Worm (Caenorhabditis elegans) whole organism, L1 larva: ENCODE data around the gene F25B3.5.
A peak's percentile ranks its signal among the peaks of the same experiment; 100 is the strongest.

ENCODE experiments used
- C34B4.2 ChIP-seq: sonication (generic microtip); optimal IDR thresholded peaks from 2 replicates; lab custom pipeline; 2017; ENCODE audit warnings: mild to moderate bottlenecking, missing genetic modification characterization, missing compliant biosample characterization
- F16B12.6 ChIP-seq: fragments of 150-350 bp; optimal IDR thresholded peaks from 2 replicates; lab custom pipeline; 2014; ENCODE audit warnings: missing biosample characterization, missing genetic modification characterization
- aha-1 ChIP-seq: fragments of 150-350 bp; optimal IDR thresholded peaks from 2 replicates; lab custom pipeline; 2014; ENCODE audit warnings: missing biosample characterization, missing genetic modification characterization
- alr-1 ChIP-seq: fragments of 200-800 bp; sonication (Bioruptor generic); optimal IDR thresholded peaks from 2 replicates; lab custom pipeline; 2018; ENCODE audit warnings: borderline replicate concordance, mild to moderate bottlenecking, missing genetic modification characterization, missing compliant biosample characterization
- ceh-8 ChIP-seq: fragments of 200-800 bp; sonication (Bioruptor generic); optimal IDR thresholded peaks from 2 replicates; lab custom pipeline; 2018; ENCODE audit warnings: mild to moderate bottlenecking, missing genetic modification characterization, moderate library complexity, missing compliant biosample characterization
- ceh-82 ChIP-seq, 3 experiments: fragments of 150-350 bp in 1 of 3; sonication (generic microtip) in 2 of 3; optimal IDR thresholded peaks; 2 replicates each; lab custom pipeline; 2014 to 2017; ENCODE audit warnings: missing biosample characterization in 3 of 3, missing genetic modification characterization in 3 of 3
- ceh-88 ChIP-seq: fragments of 200-800 bp; sonication (Bioruptor generic); IDR thresholded peaks from 2 replicates; pipeline ENCODE4 v1.3.6; 2022; ENCODE audit warnings: missing genetic modification characterization, missing compliant biosample characterization
- ceh-90 ChIP-seq: sonication (generic microtip); optimal IDR thresholded peaks from 2 replicates; lab custom pipeline; 2016; ENCODE audit warnings: missing genetic modification characterization, missing compliant biosample characterization
- ces-1 ChIP-seq: fragments of 150-350 bp; optimal IDR thresholded peaks from 2 replicates; lab custom pipeline; 2014; ENCODE audit warnings: missing biosample characterization, missing genetic modification reagents, missing genetic modification characterization
- dpl-1 ChIP-seq, 3 experiments: fragments of 150-350 bp in 2 of 3; sonication (generic microtip) in 1 of 3; optimal IDR thresholded peaks; 2 replicates each; lab custom pipeline; 2014 to 2017; ENCODE audit warnings: missing biosample characterization in 3 of 3, missing genetic modification characterization in 3 of 3, missing genetic modification reagents in 3 of 3
- dsc-1 ChIP-seq: sonication (generic microtip); optimal IDR thresholded peaks from 2 replicates; lab custom pipeline; 2016; ENCODE audit warnings: mild to moderate bottlenecking, missing genetic modification characterization, missing compliant biosample characterization
- egl-13 ChIP-seq: sonication (generic microtip); optimal IDR thresholded peaks from 2 replicates; lab custom pipeline; 2016; ENCODE audit warnings: missing genotype, missing genetic modification reagents, missing genetic modification characterization, missing compliant biosample characterization
- elt-3 ChIP-seq, 6 experiments: fragments of 150-350 bp in 1 of 6; sonication (generic microtip); optimal IDR thresholded peaks; 2 replicates each; lab custom pipeline; 2017 to 2018; ENCODE audit warnings: missing biosample characterization in 6 of 6, missing genetic modification characterization in 6 of 6, inconsistent platforms in 1 of 6
- ets-5 ChIP-seq: fragments of 200-800 bp; sonication (Bioruptor generic); IDR thresholded peaks from 2 replicates; pipeline ENCODE4 v1.3.6; 2022; ENCODE audit warnings: missing genetic modification characterization, missing compliant biosample characterization
- fkh-10 ChIP-seq: sonication (generic microtip); optimal IDR thresholded peaks from 2 replicates; lab custom pipeline; 2017; ENCODE audit warnings: missing biosample characterization, missing genetic modification reagents, missing genetic modification characterization
- fkh-4 ChIP-seq: sonication (generic microtip); optimal IDR thresholded peaks from 2 replicates; lab custom pipeline; 2016; ENCODE audit warnings: missing compliant biosample characterization, missing genetic modification characterization, borderline replicate concordance
- fos-1 ChIP-seq: fragments of 150-350 bp; optimal IDR thresholded peaks from 2 replicates; lab custom pipeline; 2014; ENCODE audit warnings: missing biosample characterization, missing genetic modification characterization
- hpl-2 ChIP-seq: fragments of 150-350 bp; optimal IDR thresholded peaks from 2 replicates; lab custom pipeline; 2014; ENCODE audit warnings: missing biosample characterization, missing genetic modification reagents, missing genetic modification characterization
- isw-1 ChIP-seq: fragments of 200-800 bp; sonication (Bioruptor generic); IDR thresholded peaks from 2 replicates; pipeline ENCODE4 v1.3.6; 2022; ENCODE audit warnings: missing genetic modification characterization, missing compliant biosample characterization
- lin-14 ChIP-seq: fragments of 200-800 bp; sonication (Bioruptor generic); optimal IDR thresholded peaks from 2 replicates; lab custom pipeline; 2018; ENCODE audit warnings: mild to moderate bottlenecking, missing genetic modification characterization, moderate library complexity, missing compliant biosample characterization
- lin-15B ChIP-seq: fragments of 150-350 bp; sonication (generic microtip); optimal IDR thresholded peaks from 3 replicates; lab custom pipeline; 2014; ENCODE audit warnings: missing biosample characterization, missing genetic modification characterization
- lin-35 ChIP-seq, 2 experiments: fragments of 150-350 bp; optimal IDR thresholded peaks; 2 replicates each; lab custom pipeline; 2014; ENCODE audit warnings: missing biosample characterization in 2 of 2, missing genetic modification characterization in 2 of 2, missing genetic modification reagents in 2 of 2
- lin-39 ChIP-seq: fragments of 150-350 bp; optimal IDR thresholded peaks from 2 replicates; lab custom pipeline; 2014; ENCODE audit warnings: missing biosample characterization, missing genetic modification reagents, missing genetic modification characterization
- lir-3 ChIP-seq: sonication (generic microtip); optimal IDR thresholded peaks from 2 replicates; lab custom pipeline; 2016; ENCODE audit warnings: mild to moderate bottlenecking, missing genetic modification characterization, moderate library complexity, missing compliant biosample characterization; ENCODE audit not compliant: poor library complexity
- mab-9 ChIP-seq: fragments of 200-800 bp; sonication (Bioruptor generic); IDR thresholded peaks from 2 replicates; pipeline ENCODE4 v1.3.6; 2022; ENCODE audit warnings: missing genetic modification reagents, missing genetic modification characterization, missing compliant biosample characterization
- mef-2 ChIP-seq: fragments of 150-350 bp; optimal IDR thresholded peaks from 2 replicates; lab custom pipeline; 2014; ENCODE audit warnings: missing biosample characterization, missing genetic modification characterization
- nhr-19 ChIP-seq: fragments of 200-800 bp; sonication (Bioruptor generic); conservative IDR thresholded peaks from 2 replicates; pipeline ENCODE4 v1.3.6; 2022; ENCODE audit warnings: missing genetic modification characterization, missing compliant biosample characterization
- nhr-20 ChIP-seq: sonication (generic microtip); optimal IDR thresholded peaks from 2 replicates; lab custom pipeline; 2016; ENCODE audit warnings: mild to moderate bottlenecking, missing genetic modification characterization, missing compliant biosample characterization
- nhr-237 ChIP-seq: fragments of 150-350 bp; optimal IDR thresholded peaks from 2 replicates; lab custom pipeline; 2014; ENCODE audit warnings: missing biosample characterization, missing genetic modification characterization
- nhr-47 ChIP-seq: sonication (generic microtip); optimal IDR thresholded peaks from 2 replicates; lab custom pipeline; 2016; ENCODE audit warnings: mild to moderate bottlenecking, missing genetic modification characterization, moderate library complexity, missing compliant biosample characterization
- nhr-84 ChIP-seq: sonication (generic microtip); optimal IDR thresholded peaks from 2 replicates; lab custom pipeline; 2017; ENCODE audit warnings: missing biosample characterization, missing genetic modification characterization
- nhr-85 ChIP-seq: sonication (generic microtip); peaks from one replicate; lab custom pipeline; 2016; ENCODE audit warnings: missing genetic modification characterization, inconsistent platforms, missing compliant biosample characterization
- nhr-90 ChIP-seq: sonication (generic microtip); optimal IDR thresholded peaks from 2 replicates; lab custom pipeline; 2016; ENCODE audit warnings: mild to moderate bottlenecking, missing genetic modification characterization, missing compliant biosample characterization; ENCODE audit not compliant: poor library complexity
- pax-3 ChIP-seq: fragments of 200-800 bp; sonication (Bioruptor generic); optimal IDR thresholded peaks from 2 replicates; lab custom pipeline; 2018; ENCODE audit warnings: mild to moderate bottlenecking, missing genetic modification characterization, moderate library complexity, missing compliant biosample characterization
- pqm-1 ChIP-seq: sonication (generic microtip); optimal IDR thresholded peaks from 3 replicates; lab custom pipeline; 2017; ENCODE audit warnings: missing biosample characterization, missing genetic modification characterization
- rnt-1 ChIP-seq: sonication (generic microtip); optimal IDR thresholded peaks from 2 replicates; lab custom pipeline; 2016; ENCODE audit warnings: mild to moderate bottlenecking, missing genetic modification characterization, moderate library complexity, missing compliant biosample characterization
- skn-1 ChIP-seq: fragments of 150-350 bp; optimal IDR thresholded peaks from 2 replicates; lab custom pipeline; 2014; ENCODE audit warnings: missing biosample characterization, missing genetic modification characterization
- snu-23 ChIP-seq: sonication (generic microtip); optimal IDR thresholded peaks from 2 replicates; lab custom pipeline; 2016; ENCODE audit warnings: missing genetic modification characterization, missing compliant biosample characterization
- sox-4 ChIP-seq: sonication (generic microtip); optimal IDR thresholded peaks from 2 replicates; lab custom pipeline; 2016; ENCODE audit warnings: missing genetic modification characterization, missing compliant biosample characterization
- sptf-1 ChIP-seq: fragments of 150-350 bp; optimal IDR thresholded peaks from 2 replicates; lab custom pipeline; 2014; ENCODE audit warnings: missing biosample characterization, missing genetic modification characterization
- sup-37 ChIP-seq: fragments of 200-800 bp; sonication (Bioruptor generic); optimal IDR thresholded peaks from 2 replicates; lab custom pipeline; 2018; ENCODE audit warnings: mild to moderate bottlenecking, missing genetic modification characterization, missing compliant biosample characterization
- tlp-1 ChIP-seq: fragments of 150-350 bp; optimal IDR thresholded peaks from 2 replicates; lab custom pipeline; 2014; ENCODE audit warnings: missing biosample characterization, missing genetic modification characterization
- unc-62 ChIP-seq: fragments of 150-350 bp; optimal IDR thresholded peaks from 2 replicates; lab custom pipeline; 2014; ENCODE audit warnings: missing biosample characterization, missing genetic modification reagents, missing genetic modification characterization
- unc-86 ChIP-seq: sonication (generic microtip); optimal IDR thresholded peaks from 2 replicates; lab custom pipeline; 2016; ENCODE audit warnings: missing genetic modification characterization, missing compliant biosample characterization
- vab-15 ChIP-seq: sonication (generic microtip); optimal IDR thresholded peaks from 2 replicates; lab custom pipeline; 2017; ENCODE audit warnings: missing genotype, mild to moderate bottlenecking, missing genetic modification characterization, missing compliant biosample characterization
- zag-1 ChIP-seq: fragments of 150-350 bp; optimal IDR thresholded peaks from 2 replicates; lab custom pipeline; 2014; ENCODE audit warnings: missing biosample characterization, missing genetic modification characterization

The F25B3.5 gene

DNA sequence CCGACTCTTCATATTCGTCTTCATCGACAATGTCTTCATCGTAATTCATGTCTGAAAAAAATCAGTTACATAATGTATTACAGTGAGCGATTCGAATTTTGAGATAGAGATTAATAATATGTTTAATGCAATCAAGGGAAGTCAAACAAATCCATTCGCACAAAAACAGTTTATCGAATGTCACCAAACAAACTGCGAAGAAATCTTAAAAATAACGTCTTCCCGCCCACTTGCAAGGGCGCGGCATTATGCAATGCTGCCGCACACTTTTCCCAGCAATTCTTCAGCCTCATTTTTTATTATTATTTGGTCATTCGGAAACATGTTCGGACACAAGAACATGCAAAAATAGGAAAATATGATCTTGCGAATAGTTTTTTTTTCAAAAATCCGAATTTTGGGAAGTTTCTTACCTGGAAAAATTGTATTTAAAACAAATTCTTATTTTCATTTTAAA is 25.9 kb downstream of the F25B3.5 start, which contains the start of gene mdf-1 (continued):
- TF ChIP-seq elt-3 (tag; optimal IDR thresholded peaks at IDR 0.05; lab: Kevin White, UChicago) = peak in 1 of 6 experiments; percentile 82
- peak; percentile 67 for TF ChIP-seq skn-1 (tag; lab: Kevin White, UChicago)
- no peak for TF ChIP-seq C34B4.2
- TF ChIP-seq ceh-88 (GFP tag; lab: Robert Waterston, UW) = peak; percentile 26; the same call in 1 of the 2 replicates
- TF ChIP-seq sptf-1 (tag; lab: Kevin White, UChicago) = no peak
- TF ChIP-seq lin-15B = peak; percentile 65
- TF ChIP-seq ceh-8 = peak; percentile 34
- no peak for TF ChIP-seq mab-9 (GFP tag; lab: Robert Waterston, UW)
- TF ChIP-seq fos-1 (tag; lab: Kevin White, UChicago) = no peak
- TF ChIP-seq unc-62 = no peak

DNA sequence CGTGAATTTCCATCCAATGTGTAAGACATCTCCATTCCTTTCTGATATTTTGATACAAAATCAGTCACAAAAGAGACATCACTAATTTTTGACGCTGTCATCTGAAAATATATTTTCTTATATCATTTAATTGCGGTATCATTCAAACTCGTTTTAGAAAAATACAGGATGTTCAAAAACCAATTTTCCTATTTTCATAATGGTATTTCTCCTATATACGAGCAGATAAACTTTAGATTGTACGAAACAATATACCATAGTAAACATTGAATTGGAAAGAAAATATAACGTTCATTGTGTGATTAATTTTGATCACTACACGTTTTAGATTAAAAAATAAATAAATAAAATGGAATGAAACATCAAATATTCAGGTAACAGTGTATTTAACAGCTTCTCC is 28.6 kb downstream of the F25B3.5 start, which contains the start of gene C50F4.16:
C50F4.16 (minus strand) TSS at position 101 of the 400 bp plus-strand sequence.
- TF ChIP-seq C34B4.2 (no peak), pqm-1 (no peak), nhr-19 (GFP tag; lab: Robert Waterston, UW) (no peak), nhr-20 (tag; lab: Kevin White, UChicago) (no peak), sup-37 (GFP tag; lab: Kevin White, UChicago) (no peak), snu-23 (GFP tag; lab: Kevin White, UChicago) (no peak)

DNA sequence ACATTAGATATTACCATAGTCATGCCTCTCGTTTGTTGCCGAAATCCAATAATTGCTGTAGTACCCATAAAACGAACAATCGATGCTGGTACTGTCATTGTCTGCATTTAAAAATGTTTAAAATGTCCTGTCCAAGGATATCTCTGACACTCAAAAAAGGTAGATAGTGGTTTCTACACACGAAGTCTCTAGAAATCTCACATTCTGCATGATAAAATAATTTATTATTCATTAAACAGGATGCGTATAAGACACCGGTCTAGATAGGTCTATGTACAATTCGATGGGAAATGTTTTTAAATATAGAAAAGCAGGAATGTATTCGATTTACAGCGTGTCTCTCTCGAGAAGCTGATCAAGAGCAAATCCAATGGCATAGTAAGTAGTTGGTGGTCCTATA is 30.5 kb downstream of the F25B3.5 start, which contains the start of gene C50F4.12:
C50F4.12 (minus strand) TSS at position 101 of the 400 bp plus-strand sequence.
- TF ChIP-seq hpl-2 (GFP tag; lab: Kevin White, UChicago) (no peak), ets-5 (GFP tag; lab: Robert Waterston, UW) (no peak), lin-15B (no peak), sptf-1 (tag; lab: Kevin White, UChicago) (no peak), tlp-1 (tag; lab: Kevin White, UChicago) (no peak), isw-1 (GFP tag; lab: Robert Waterston, UW) (no peak), F16B12.6 (tag; lab: Kevin White, UChicago) (no peak), alr-1 (no peak), nhr-85 (tag; lab: Kevin White, UChicago) (no peak), pax-3 (tag; lab: Kevin White, UChicago) (no peak), sox-4 (tag; lab: Kevin White, UChicago) (no peak), ceh-82 (tag; optimal IDR thresholded peaks at IDR 0.05; lab: Kevin White, UChicago) (no peak), dsc-1 (tag; lab: Kevin White, UChicago) (no peak), rnt-1 (no peak), unc-62 (no peak), aha-1 (tag; lab: Kevin White, UChicago) (no peak), vab-15 (no peak), lin-39 (tag; lab: Kevin White, UChicago) (no peak), nhr-237 (tag; lab: Kevin White, UChicago) (no peak)

DNA sequence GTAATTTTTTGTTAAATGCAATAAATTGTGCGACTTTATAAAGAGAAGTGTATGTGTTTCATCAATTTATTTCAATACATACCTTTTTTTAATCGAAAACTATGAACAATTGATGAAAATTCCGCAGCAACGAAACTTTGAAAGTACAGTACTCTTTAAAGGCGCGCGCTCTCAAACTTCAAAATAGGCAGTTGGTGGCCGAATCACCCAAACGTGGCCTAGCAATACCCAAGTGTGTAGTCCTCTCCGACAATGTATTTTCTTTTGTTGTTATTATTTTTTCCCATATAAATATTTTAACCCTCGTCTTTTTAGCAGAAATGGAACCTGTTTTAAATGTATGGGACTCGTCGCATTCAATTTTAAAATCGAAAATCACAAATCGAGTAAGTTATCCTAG is 33.6 kb downstream of the F25B3.5 start, which contains the start of gene C50F4.4:
C50F4.4 (plus strand) TSS at position 267 of the 400 bp plus-strand sequence.
- TF ChIP-seq lin-14 (GFP tag; lab: Kevin White, UChicago) (peak; percentile 50), fkh-10 (GFP tag; lab: Kevin White, UChicago) (no peak), vab-15 (no peak), nhr-85 (tag; lab: Kevin White, UChicago) (peak; percentile 63), sox-4 (tag; lab: Kevin White, UChicago) (peak; percentile 72), ceh-90 (tag; lab: Kevin White, UChicago) (peak; percentile 74), nhr-90 (tag; lab: Kevin White, UChicago) (peak; percentile 71), egl-13 (tag; lab: Kevin White, UChicago) (peak; percentile 36), nhr-20 (tag; lab: Kevin White, UChicago) (peak; percentile 53), dpl-1 (GFP tag; optimal IDR thresholded peaks at IDR 0.05; lab: Kevin White, UChicago) (peak; percentile 20 to 65 (median 38)), fkh-4 (tag; lab: Kevin White, UChicago) (peak; percentile 64), mef-2 (tag; lab: Kevin White, UChicago) (no peak), lir-3 (tag; lab: Kevin White, UChicago) (peak; percentile 77), lin-35 (GFP tag; optimal IDR thresholded peaks at IDR 0.05; lab: Kevin White, UChicago) (peak; percentile 29 to 33), zag-1 (tag; lab: Kevin White, UChicago) (no peak), ces-1 (GFP tag; lab: Kevin White, UChicago) (no peak), lin-15B (no peak), ceh-82 (tag; optimal IDR thresholded peaks at IDR 0.05; lab: Kevin White, UChicago) (no peak), nhr-84 (tag; lab: Kevin White, UChicago) (no peak), unc-86 (tag; lab: Kevin White, UChicago) (peak; percentile 15), nhr-47 (tag; lab: Kevin White, UChicago) (peak; percentile 67), dsc-1 (tag; lab: Kevin White, UChicago) (peak; percentile 61), ceh-8 (no peak), nhr-19 (GFP tag; lab: Robert Waterston, UW) (peak; percentile 42; the same call in 1 of the 2 replicates), snu-23 (GFP tag; lab: Kevin White, UChicago) (peak; percentile 55)
